Worm (Caenorhabditis elegans) whole organism, L3 larva: Measurements from ENCODE around the gene sre-40.
A peak's percentile ranks its signal among the peaks of the same experiment; 100 is the strongest.

Source experiments
- R02D3.7 ChIP-seq: fragments of 150-350 bp; optimal IDR thresholded peaks from 2 replicates; lab custom pipeline; 2014; ENCODE audit warnings: missing biosample characterization, missing genetic modification characterization
- ZK546.5 ChIP-seq: sonication (generic microtip); optimal IDR thresholded peaks from 2 replicates; lab custom pipeline; 2017; ENCODE audit warnings: missing biosample characterization, missing genetic modification characterization
- aly-2 ChIP-seq: fragments of 150-350 bp; optimal IDR thresholded peaks from 2 replicates; lab custom pipeline; 2014; ENCODE audit warnings: missing biosample characterization, missing genetic modification characterization
- ama-1 ChIP-seq: fragments of 150-350 bp; optimal IDR thresholded peaks from 2 replicates; lab custom pipeline; 2018
- ceh-16 ChIP-seq: sonication (generic microtip); optimal IDR thresholded peaks from 2 replicates; lab custom pipeline; 2017; ENCODE audit warnings: missing biosample characterization, missing genetic modification characterization
- ceh-28 ChIP-seq: fragments of 150-350 bp; optimal IDR thresholded peaks from 2 replicates; lab custom pipeline; 2014; ENCODE audit warnings: missing biosample characterization, missing genetic modification reagents, missing genetic modification characterization
- ceh-9 ChIP-seq: sonication (generic microtip); optimal IDR thresholded peaks from 2 replicates; lab custom pipeline; 2018; ENCODE audit warnings: missing biosample characterization, missing genetic modification characterization
- egl-27 ChIP-seq: sonication (generic microtip); optimal IDR thresholded peaks from 4 replicates; lab custom pipeline; 2017; ENCODE audit warnings: missing biosample characterization, missing genetic modification reagents, missing genetic modification characterization
- egl-5 ChIP-seq: fragments of 150-350 bp; optimal IDR thresholded peaks from 2 replicates; lab custom pipeline; 2017; ENCODE audit warnings: missing biosample characterization, missing genetic modification reagents, missing genetic modification characterization, inconsistent platforms
- elt-1 ChIP-seq: fragments of 150-350 bp; optimal IDR thresholded peaks from 2 replicates; lab custom pipeline; 2014; ENCODE audit warnings: missing biosample characterization, missing genetic modification characterization
- elt-2 ChIP-seq: sonication (generic microtip); optimal IDR thresholded peaks from 2 replicates; lab custom pipeline; 2016; ENCODE audit warnings: missing genetic modification reagents, mild to moderate bottlenecking, missing genetic modification characterization, missing compliant biosample characterization
- elt-3 ChIP-seq, 3 experiments: fragments of 150-350 bp in 1 of 3; sonication (generic microtip) in 2 of 3; optimal IDR thresholded peaks; 2 replicates in 2 of 3; 4 replicates in 1 of 3; lab custom pipeline; 2014 to 2017; ENCODE audit warnings: missing biosample characterization in 3 of 3, missing genetic modification characterization in 3 of 3
- eor-1 ChIP-seq, 2 experiments: fragments of 150-350 bp; optimal IDR thresholded peaks; 2 replicates each; lab custom pipeline; 2014 to 2018; ENCODE audit warnings: missing biosample characterization in 2 of 2, missing genetic modification characterization in 2 of 2
- fkh-10 ChIP-seq: sonication (generic microtip); optimal IDR thresholded peaks from 2 replicates; lab custom pipeline; 2017; ENCODE audit warnings: missing biosample characterization, missing genetic modification reagents, missing genetic modification characterization
- fkh-2 ChIP-seq: fragments of 150-350 bp; optimal IDR thresholded peaks from 2 replicates; lab custom pipeline; 2014; ENCODE audit warnings: missing biosample characterization, missing genetic modification reagents, missing genetic modification characterization
- fos-1 ChIP-seq: fragments of 150-350 bp; optimal IDR thresholded peaks from 2 replicates; lab custom pipeline; 2014; ENCODE audit warnings: missing biosample characterization, missing genetic modification characterization
- hmg-11 ChIP-seq: sonication (generic microtip); optimal IDR thresholded peaks from 2 replicates; lab custom pipeline; 2016; ENCODE audit warnings: missing genetic modification characterization, missing compliant biosample characterization
- jun-1 ChIP-seq: fragments of 150-350 bp; optimal IDR thresholded peaks from 2 replicates; lab custom pipeline; 2014; ENCODE audit warnings: missing biosample characterization, missing genetic modification reagents, missing genetic modification characterization
- lin-15B ChIP-seq: fragments of 150-350 bp; optimal IDR thresholded peaks from 2 replicates; lab custom pipeline; 2014; ENCODE audit warnings: missing biosample characterization, missing genetic modification characterization
- lin-39 ChIP-seq: fragments of 150-350 bp; optimal IDR thresholded peaks from 2 replicates; lab custom pipeline; 2018; ENCODE audit warnings: missing biosample characterization, missing genetic modification reagents, missing genetic modification characterization
- lsy-12 ChIP-seq: sonication (generic microtip); optimal IDR thresholded peaks from 2 replicates; lab custom pipeline; 2016; ENCODE audit warnings: mild to moderate bottlenecking, missing genetic modification characterization, missing compliant biosample characterization
- mdl-1 ChIP-seq: fragments of 150-350 bp; optimal IDR thresholded peaks from 2 replicates; lab custom pipeline; 2014; ENCODE audit warnings: missing biosample characterization, missing genetic modification characterization
- mml-1 ChIP-seq: fragments of 150-350 bp; sonication (generic microtip); optimal IDR thresholded peaks from 3 replicates; lab custom pipeline; 2014; ENCODE audit warnings: missing biosample characterization, missing genetic modification characterization
- nfya-1 ChIP-seq: sonication (generic microtip); optimal IDR thresholded peaks from 2 replicates; lab custom pipeline; 2017; ENCODE audit warnings: missing genetic modification characterization, mild to moderate bottlenecking, missing compliant biosample characterization, antibody characterized with exemption, moderate library complexity; ENCODE audit not compliant: insufficient read depth
- nhr-11 ChIP-seq: fragments of 150-350 bp; optimal IDR thresholded peaks from 2 replicates; lab custom pipeline; 2014; ENCODE audit warnings: missing biosample characterization, missing genetic modification characterization
- nhr-12 ChIP-seq: fragments of 150-350 bp; optimal IDR thresholded peaks from 2 replicates; lab custom pipeline; 2014; ENCODE audit warnings: missing biosample characterization, missing genetic modification characterization
- nhr-23 ChIP-seq: fragments of 150-350 bp; optimal IDR thresholded peaks from 2 replicates; lab custom pipeline; 2014; ENCODE audit warnings: missing biosample characterization, missing genetic modification reagents, missing genetic modification characterization
- nhr-237 ChIP-seq: fragments of 150-350 bp; optimal IDR thresholded peaks from 2 replicates; lab custom pipeline; 2014; ENCODE audit warnings: missing biosample characterization, missing genetic modification characterization
- nhr-25 ChIP-seq: sonication (generic microtip); optimal IDR thresholded peaks from 2 replicates; lab custom pipeline; 2017; ENCODE audit warnings: missing biosample characterization, missing genetic modification characterization
- nhr-28 ChIP-seq: fragments of 150-350 bp; optimal IDR thresholded peaks from 2 replicates; lab custom pipeline; 2014; ENCODE audit warnings: missing biosample characterization, missing genetic modification characterization
- nhr-43 ChIP-seq: sonication (generic microtip); optimal IDR thresholded peaks from 2 replicates; lab custom pipeline; 2016; ENCODE audit warnings: mild to moderate bottlenecking, missing genetic modification characterization, missing compliant biosample characterization; ENCODE audit not compliant: poor library complexity, severe bottlenecking
- nhr-67 ChIP-seq: fragments of 150-350 bp; optimal IDR thresholded peaks from 2 replicates; lab custom pipeline; 2014; ENCODE audit warnings: missing biosample characterization, missing genetic modification characterization
- pha-4 ChIP-seq: fragments of 150-350 bp; optimal IDR thresholded peaks from 2 replicates; lab custom pipeline; 2014; ENCODE audit warnings: missing biosample characterization, missing genetic modification reagents, missing genetic modification characterization
- pqm-1 ChIP-seq: fragments of 150-350 bp; optimal IDR thresholded peaks from 2 replicates; lab custom pipeline; 2017; ENCODE audit warnings: missing biosample characterization, missing genetic modification characterization, inconsistent platforms
- sea-2 ChIP-seq: fragments of 150-350 bp; sonication (generic microtip); optimal IDR thresholded peaks from 4 replicates; lab custom pipeline; 2014; ENCODE audit warnings: missing biosample characterization, missing genetic modification reagents, missing genetic modification characterization
- skn-1 ChIP-seq: fragments of 150-350 bp; optimal IDR thresholded peaks from 2 replicates; lab custom pipeline; 2014; ENCODE audit warnings: missing biosample characterization, missing genetic modification characterization
- snpc-4 ChIP-seq: fragments of 150-350 bp; optimal IDR thresholded peaks from 2 replicates; lab custom pipeline; 2014; ENCODE audit warnings: missing biosample characterization, missing genetic modification characterization
- tbx-2 ChIP-seq: sonication (generic microtip); optimal IDR thresholded peaks from 2 replicates; lab custom pipeline; 2016; ENCODE audit warnings: mild to moderate bottlenecking, missing genetic modification characterization, missing compliant biosample characterization
- unc-39 ChIP-seq: sonication (generic microtip); optimal IDR thresholded peaks from 4 replicates; lab custom pipeline; 2017; ENCODE audit warnings: missing biosample characterization, missing genetic modification characterization
- unc-62 ChIP-seq: fragments of 150-350 bp; sonication (generic microtip); optimal IDR thresholded peaks from 4 replicates; lab custom pipeline; 2014; ENCODE audit warnings: missing biosample characterization, missing genetic modification reagents, missing genetic modification characterization
- zag-1 ChIP-seq: fragments of 150-350 bp; optimal IDR thresholded peaks from 2 replicates; lab custom pipeline; 2014; ENCODE audit warnings: missing biosample characterization, missing genetic modification characterization
- ztf-11 ChIP-seq: fragments of 150-350 bp; optimal IDR thresholded peaks from 2 replicates; lab custom pipeline; 2014; ENCODE audit warnings: missing biosample characterization, missing genetic modification characterization

sre-40 gene

ce11 chrII:4673670-4674069 lies 9.9 kb downstream of the sre-40 start:
- TF ChIP-seq ama-1, result peak; percentile 56
- no peak for TF ChIP-seq nfya-1 (tag; lab: Kevin White, UChicago)
- no peak for TF ChIP-seq mml-1 (tag; lab: Kevin White, UChicago)

DNA sequence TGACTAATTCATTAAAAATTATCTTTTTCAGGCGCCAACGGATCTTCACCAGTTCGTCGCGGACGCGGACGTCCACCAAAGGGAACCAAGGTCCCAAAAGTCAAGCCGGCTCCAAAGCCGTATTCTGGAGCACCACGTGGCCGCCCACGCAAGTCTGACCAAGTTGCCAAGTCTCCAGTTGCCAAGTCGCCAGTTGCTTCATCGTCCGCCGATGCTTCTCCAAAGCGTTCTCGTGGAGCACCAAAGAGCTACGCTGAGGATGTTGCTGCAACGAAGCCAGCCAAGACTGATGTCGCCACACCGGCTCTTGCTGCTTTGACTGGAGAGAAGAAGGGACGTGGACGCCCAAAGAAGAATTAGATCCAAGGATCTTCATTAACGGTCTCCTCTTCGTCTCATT lies 10.4 kb downstream of the sre-40 start:
- TF ChIP-seq skn-1 (tag; lab: Kevin White, UChicago) (no peak), elt-2 (tag; lab: Kevin White, UChicago) (no peak), nhr-11 (tag; lab: Kevin White, UChicago) (no peak), pha-4 (tag; lab: Kevin White, UChicago) (no peak), nhr-237 (no peak), unc-39 (tag; lab: Kevin White, UChicago) (no peak)

ce11 chrII:4672584-4673110 lies 10.9 kb downstream of the sre-40 start, which contains the start of the genes clec-140 and hmg-11:
TSS of gene clec-140 (plus strand) at chrII:4673060.
TSS of gene hmg-11 (plus strand) at chrII:4673085.
- TF ChIP-seq pqm-1 (peak; percentile 33), elt-1 (tag; lab: Kevin White, UChicago) (no peak), snpc-4 (peak; percentile 43), nhr-67 (tag; lab: Kevin White, UChicago) (no peak), nhr-28 (tag; lab: Kevin White, UChicago) (no peak), mdl-1 (no peak), egl-27 (tag; lab: Kevin White, UChicago) (no peak), jun-1 (peak; percentile 45), nhr-23 (tag; lab: Kevin White, UChicago) (peak; percentile 41), R02D3.7 (tag; lab: Kevin White, UChicago) (no peak), ztf-11 (no peak), ceh-16 (tag; lab: Kevin White, UChicago) (no peak), fos-1 (tag; lab: Kevin White, UChicago) (peak; percentile 9), nfya-1 (tag; lab: Kevin White, UChicago) (peak; percentile 72), elt-3 (tag; optimal IDR thresholded peaks at IDR 0.05; lab: Kevin White, UChicago) (no peak), ama-1 (no peak), egl-5 (tag; lab: Kevin White, UChicago) (peak; percentile 24), mml-1 (tag; lab: Kevin White, UChicago) (no peak), ZK546.5 (no peak), fkh-10 (no peak), fkh-2 (tag; lab: Kevin White, UChicago) (no peak), tbx-2 (tag; lab: Kevin White, UChicago) (no peak), lin-15B (tag; lab: Kevin White, UChicago) (peak; percentile 71), nhr-237 (no peak), aly-2 (tag; lab: Kevin White, UChicago) (no peak), nhr-25 (tag; lab: Kevin White, UChicago) (peak; percentile 51), zag-1 (tag; lab: Kevin White, UChicago) (no peak), hmg-11 (tag; lab: Kevin White, UChicago) (no peak), lsy-12 (tag; lab: Kevin White, UChicago) (peak; percentile 8), nhr-11 (tag; lab: Kevin White, UChicago) (no peak), unc-62 (GFP tag; lab: Kevin White, UChicago) (no peak), elt-2 (tag; lab: Kevin White, UChicago) (peak; percentile 46), ceh-28 (tag; lab: Kevin White, UChicago) (no peak), lin-39 (tag; lab: Kevin White, UChicago) (peak; percentile 90), ceh-9 (tag; lab: Kevin White, UChicago) (no peak), nhr-43 (tag; lab: Kevin White, UChicago) (no peak), nhr-12 (tag; lab: Kevin White, UChicago) (no peak), sea-2 (GFP tag; lab: Kevin White, UChicago) (no peak), eor-1 (tag; optimal IDR thresholded peaks at IDR 0.05; lab: Kevin White, UChicago) (no peak)
